Worm (Caenorhabditis elegans) whole organism, L4/young adult: ENCODE data around the gene C38H2.2.

Experiments
- W03F9.2 ChIP-seq: fragments of 150-350 bp; optimal IDR thresholded peaks from 2 replicates; lab custom pipeline; 2014; ENCODE audit warnings: missing biosample characterization, missing genetic modification characterization
- dao-5 ChIP-seq: sonication (generic microtip); optimal IDR thresholded peaks from 2 replicates; lab custom pipeline; 2016; ENCODE audit warnings: missing genotype, missing genetic modification characterization, moderate library complexity, missing compliant biosample characterization
- him-1 ChIP-seq: sonication (generic microtip); optimal IDR thresholded peaks from 2 replicates; lab custom pipeline; 2016; ENCODE audit warnings: missing genotype, missing genetic modification reagents, missing genetic modification characterization, missing compliant biosample characterization

DNA sequence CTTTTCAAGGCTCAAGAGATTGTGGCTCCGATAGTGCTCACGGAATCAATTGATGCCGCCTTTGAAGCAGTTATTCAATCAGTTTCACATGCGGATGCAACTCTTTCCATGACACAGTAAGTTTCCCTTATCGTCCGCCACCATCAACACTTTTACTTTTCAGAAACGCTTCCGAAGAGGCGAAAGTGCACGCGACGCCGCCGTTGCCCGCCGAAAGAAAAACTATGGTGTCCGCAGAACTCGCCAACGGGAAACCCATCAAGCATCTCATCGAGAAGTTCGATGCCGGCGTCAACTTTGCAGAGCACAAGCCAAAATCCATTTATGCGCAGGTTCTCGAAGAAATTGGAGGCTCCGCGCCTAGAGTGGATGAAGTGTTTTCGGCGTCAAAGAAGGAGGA is 28.1 kb upstream of the C38H2.2 start:
- TF ChIP-seq him-1 (tag; lab: Kevin White, UChicago), result no peak
- no peak for TF ChIP-seq W03F9.2
- TF ChIP-seq dao-5 (tag; lab: Kevin White, UChicago), result no peak
